Fruit fly (Drosophila melanogaster) whole organism: ENCODE data around the gene Osi18.

ENCODE experiments used
- CG8478 ChIP-seq: fragments of >200 bp; optimal IDR thresholded peaks from 2 replicates; lab custom pipeline; 2018; ENCODE audit warnings: inconsistent platforms
- Dll ChIP-seq: fragments of >200 bp; optimal IDR thresholded peaks from 2 replicates; lab custom pipeline; 2017
- EcR ChIP-seq, 2 experiments: fragments of >200 bp; optimal IDR thresholded peaks; 2 replicates each; lab custom pipeline; 2017; ENCODE audit warnings: missing biosample characterization in 2 of 2, missing genetic modification characterization in 2 of 2, missing genetic modification reagents in 2 of 2
- pan ChIP-seq: fragments of >200 bp; optimal IDR thresholded peaks from 2 replicates; lab custom pipeline; 2017
- psq ChIP-seq: fragments of >200 bp; optimal IDR thresholded peaks from 2 replicates; lab custom pipeline; 2017
- usp ChIP-seq: fragments of >200 bp; optimal IDR thresholded peaks from 2 replicates; lab custom pipeline; 2017; ENCODE audit warnings: missing biosample characterization, missing genetic modification characterization, mixed read lengths

Osi18 gene

dm6 chr3R:6374307-6374574 lies 44.2 kb downstream of the Osi18 start, which contains the start of gene CG42564:
Gene CG42564 (plus strand): TSS chr3R:6374475.
- TF ChIP-seq Dll (no peak), CG8478 (lab: Kevin White, UChicago) (no peak), pan (no peak)

- no peak for TF ChIP-seq usp (GFP tag; lab: Kevin White, UChicago)
- TF ChIP-seq Dll = no peak
- TF ChIP-seq EcR (GFP tag; optimal IDR thresholded peaks at IDR 0.05; lab: Kevin White, UChicago) = no peak
- TF ChIP-seq CG8478 (lab: Kevin White, UChicago) = no peak
- TF ChIP-seq pan = no peak
- TF ChIP-seq psq (lab: Kevin White, UChicago) = no peak
Observed at dm6 chr3R:6375944-6376343, 45.9 kb downstream of the Osi18 start, which contains the start of gene CRAT. Gene CRAT (minus strand): TSS chr3R:6376044.

- TF ChIP-seq EcR (GFP tag; optimal IDR thresholded peaks at IDR 0.05; lab: Kevin White, UChicago) (no peak), psq (lab: Kevin White, UChicago) (no peak), usp (GFP tag; lab: Kevin White, UChicago) (no peak), pan (no peak), CG8478 (lab: Kevin White, UChicago) (no peak), Dll (no peak)
Observed at dm6 chr3R:6377497-6377896, 47.4 kb downstream of the Osi18 start, which contains the start of gene CG42537. Gene CG42537 (plus strand): TSS chr3R:6377797.

DNA sequence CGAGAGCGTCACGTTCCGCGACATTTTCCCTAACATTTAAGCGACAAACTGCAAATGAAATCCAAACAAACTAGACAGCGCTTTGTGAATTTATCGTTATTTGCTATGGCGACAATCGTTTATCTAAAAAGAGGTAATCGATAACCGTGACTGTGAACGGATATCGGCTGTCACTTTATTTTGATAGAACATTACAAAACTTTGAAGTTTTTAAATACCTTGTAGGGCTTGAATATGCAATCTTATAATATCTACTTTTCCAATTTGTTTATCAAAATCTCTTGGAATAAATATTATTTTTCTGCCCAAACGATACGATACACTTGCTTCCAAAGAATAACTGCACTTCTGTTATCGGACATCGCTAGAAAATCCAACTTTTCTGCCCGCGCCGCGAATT lies 50.1 kb downstream of the Osi18 start, which contains the start of the genes CG1024 and TfIIFalpha:
CG1024 (minus strand) TSS at position 200 of the 400 bp plus-strand sequence.
TfIIFalpha (plus strand) TSS at position 339 of the 400 bp plus-strand sequence.
- TF ChIP-seq EcR (GFP tag; optimal IDR thresholded peaks at IDR 0.05; lab: Kevin White, UChicago) (no peak), CG8478 (lab: Kevin White, UChicago) (no peak), usp (GFP tag; lab: Kevin White, UChicago) (no peak)
